Fruit fly (Drosophila melanogaster): ENCODE measurements around the gene Adk2.

Gene Adk2

DNA sequence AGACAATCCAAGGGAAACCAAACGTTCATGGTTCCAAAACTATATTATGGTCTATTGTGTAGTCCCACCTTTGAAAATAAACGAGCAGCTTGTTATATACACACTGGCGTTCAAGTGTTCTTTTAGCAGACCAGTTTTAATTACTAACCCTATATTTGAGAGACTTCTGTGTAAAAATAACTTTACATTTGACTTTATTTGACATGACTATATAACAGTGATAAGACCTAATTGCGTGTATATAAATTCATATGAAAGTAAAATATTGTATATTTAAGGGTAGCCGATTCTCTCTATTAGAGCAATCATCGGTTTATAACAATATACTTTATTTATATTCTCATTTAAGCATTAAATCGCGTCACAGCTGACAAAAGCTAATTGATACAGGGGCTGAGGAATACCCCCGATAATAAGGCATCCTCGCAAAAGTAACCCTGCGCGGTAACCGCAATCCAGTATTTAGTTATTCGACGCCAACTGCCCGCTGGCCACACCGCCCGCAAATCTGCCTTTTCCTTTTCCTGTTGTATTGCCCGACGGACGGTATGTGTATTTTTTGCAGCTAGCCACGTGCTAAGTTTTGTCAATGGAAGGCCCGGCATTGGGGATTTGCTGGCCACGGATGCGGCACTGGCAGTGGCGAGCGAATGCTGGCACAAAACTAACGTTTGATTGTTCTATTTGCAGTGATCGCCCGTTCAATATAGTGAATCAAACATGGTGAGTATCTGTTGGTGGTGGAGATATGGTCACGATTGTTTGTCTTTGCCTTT, 19.0 kb upstream of the Adk2 start, which contains the start of gene RpS4 (continued):
- TF ChIP-seq Elba2 (GFP tag; optimal IDR thresholded peaks at IDR 0.05) (peak; percentile 38), CG15514 (GFP tag; optimal IDR thresholded peaks at IDR 0.05) (peak; percentile 92), Sox100B (GFP tag; optimal IDR thresholded peaks at IDR 0.05) (peak; percentile 80), twi (tag; optimal IDR thresholded peaks at IDR 0.05) (peak; percentile 62), fd3F (GFP tag; optimal IDR thresholded peaks at IDR 0.05) (peak; percentile 76), CG32767 (GFP tag; IDR thresholded peaks at IDR 0.05) (peak; percentile 73; the same call in 1 of the 2 replicates), ftz-f1 (GFP tag; optimal IDR thresholded peaks at IDR 0.05) (peak; percentile 65), salm (tag; optimal IDR thresholded peaks at IDR 0.05) (peak; percentile 88), Optix (GFP tag; IDR thresholded peaks at IDR 0.05) (peak; percentile 75), dysf (GFP tag; IDR thresholded peaks at IDR 0.05) (peak; percentile 78), sens (GFP tag) (peak; percentile 95), CG4328 (GFP tag; optimal IDR thresholded peaks at IDR 0.05) (peak; percentile 93), eve (GFP tag; optimal IDR thresholded peaks at IDR 0.05) (no peak), CG6813 (GFP tag; optimal IDR thresholded peaks at IDR 0.05) (peak; percentile 97), en (GFP tag; optimal IDR thresholded peaks at IDR 0.05) (peak; percentile 82), sens-2 (GFP tag; IDR thresholded peaks at IDR 0.05) (peak; percentile 92), cad (GFP tag; optimal IDR thresholded peaks at IDR 0.05) (no peak), Oli (tag; optimal IDR thresholded peaks at IDR 0.05) (peak; percentile 64), B-H2 (GFP tag; optimal IDR thresholded peaks at IDR 0.05) (peak; percentile 98), Bteb2 (GFP tag; optimal IDR thresholded peaks at IDR 0.05) (peak; percentile 72), CG11695 (GFP tag; IDR thresholded peaks at IDR 0.05) (peak; percentile 74), Opbp (GFP tag; IDR thresholded peaks at IDR 0.05; ENCODE audit: partially characterized antibody) (peak; percentile 29; the same call in 2 of the 3 replicates), bab2 (GFP tag; optimal IDR thresholded peaks at IDR 0.05) (peak; percentile 63), CG11093 (GFP tag; IDR thresholded peaks at IDR 0.05) (peak; percentile 49; the same call in 2 of the 3 replicates), Dref (GFP tag; IDR thresholded peaks at IDR 0.05) (peak; percentile 58), CG8765 (GFP tag; IDR thresholded peaks at IDR 0.05) (peak; percentile 62; the same call in 1 of the 2 replicates), CG2116 (GFP tag; optimal IDR thresholded peaks at IDR 0.05) (peak; percentile 98), CG5245 (GFP tag; optimal IDR thresholded peaks at IDR 0.05) (peak; percentile 86), E2f1 (GFP tag; IDR thresholded peaks at IDR 0.05) (peak; percentile 84), CG3065 (GFP tag; optimal IDR thresholded peaks at IDR 0.05) (peak; percentile 49), NFAT (GFP tag; IDR thresholded peaks at IDR 0.05) (peak; percentile 92), aop (GFP tag; IDR thresholded peaks at IDR 0.05) (no peak), CG16863 (GFP tag; optimal IDR thresholded peaks at IDR 0.05) (peak; percentile 76), ems (GFP tag; optimal IDR thresholded peaks at IDR 0.05) (peak; percentile 79), CG7928 (GFP tag; optimal IDR thresholded peaks at IDR 0.05) (peak; percentile 73), D19A (tag; optimal IDR thresholded peaks at IDR 0.05) (peak; percentile 43), Pdp1 (GFP tag; optimal IDR thresholded peaks at IDR 0.05) (peak; percentile 75 to 87), Oaz (GFP tag; IDR thresholded peaks at IDR 0.05) (peak; percentile 66), btn (GFP tag; optimal IDR thresholded peaks at IDR 0.05) (peak; percentile 84), CG17385 (GFP tag; optimal IDR thresholded peaks at IDR 0.05) (peak; percentile 92), Bgb (GFP tag; IDR thresholded peaks at IDR 0.05; ENCODE audit: partially characterized antibody) (peak; percentile 57; the same call in 1 of the 2 replicates), CG12219 (GFP tag; optimal IDR thresholded peaks at IDR 0.05) (peak; percentile 95), Hr78 (GFP tag; optimal IDR thresholded peaks at IDR 0.05) (peak in 1 of 2 experiments; percentile 28), CG31388 (GFP tag; optimal IDR thresholded peaks at IDR 0.05) (peak; percentile 4), CG34376 (GFP tag; optimal IDR thresholded peaks at IDR 0.05) (peak; percentile 99), CG1233 (GFP tag; optimal IDR thresholded peaks at IDR 0.05) (peak; percentile 95), Camta (GFP tag; optimal IDR thresholded peaks at IDR 0.05) (peak; percentile 79), MBD-R2 (GFP tag; IDR thresholded peaks at IDR 0.05) (peak; percentile 51), gsb-n (tag; optimal IDR thresholded peaks at IDR 0.05) (peak; percentile 84)
